Worm (Caenorhabditis elegans) whole organism, L4 larva: Measurements from ENCODE around the gene fbxb-118.
A peak's percentile ranks its signal among the peaks of the same experiment; 100 is the strongest.

Source experiments
- dpl-1 ChIP-seq: fragments of 150-350 bp; optimal IDR thresholded peaks from 2 replicates; lab custom pipeline; 2014; ENCODE audit warnings: missing biosample characterization, missing genetic modification reagents, missing genetic modification characterization
- skn-1 ChIP-seq: fragments of 150-350 bp; optimal IDR thresholded peaks from 2 replicates; lab custom pipeline; 2014; ENCODE audit warnings: missing biosample characterization, missing genetic modification characterization

DNA sequence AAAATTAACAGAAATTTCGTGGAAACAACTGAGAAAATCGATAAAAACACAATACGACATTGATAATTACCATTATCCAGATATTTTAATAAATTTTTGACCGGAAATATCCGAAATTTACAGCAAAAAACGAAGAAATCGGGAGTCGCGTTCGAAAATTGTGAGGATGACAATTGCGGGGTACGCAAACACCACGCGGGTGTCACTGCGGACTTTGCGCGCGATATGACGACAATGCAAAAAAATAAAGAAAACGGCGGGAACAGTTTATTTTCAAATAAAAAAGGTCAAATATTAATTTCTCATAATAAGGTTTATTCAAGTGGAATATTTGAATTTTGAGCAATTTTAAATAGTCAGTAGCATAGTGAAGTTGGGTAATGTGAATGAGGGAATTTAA lies 19.5 kb downstream of the fbxb-118 start, which contains the start of gene rpn-11:
- TF ChIP-seq dpl-1 (GFP tag; lab: Kevin White, UChicago) = peak; percentile 97
- no peak for TF ChIP-seq skn-1
